Worm (Caenorhabditis elegans) whole organism, late embryonic: ENCODE results near the gene F28B4.3.

Source experiments
- C08G9.2 ChIP-seq: sonication (generic microtip); optimal IDR thresholded peaks from 2 replicates; lab custom pipeline; 2016; ENCODE audit warnings: mild to moderate bottlenecking, missing genetic modification characterization, moderate library complexity, missing compliant biosample characterization
- C38D4.7 ChIP-seq: fragments of 200-800 bp; sonication (Bioruptor generic); optimal IDR thresholded peaks from 2 replicates; lab custom pipeline; 2018; ENCODE audit warnings: mild to moderate bottlenecking, missing genetic modification characterization, moderate library complexity, missing compliant biosample characterization
- T23F11.4 ChIP-seq: fragments of 200-800 bp; sonication (Bioruptor generic); optimal IDR thresholded peaks from 2 replicates; lab custom pipeline; 2018; ENCODE audit warnings: mild to moderate bottlenecking, missing genetic modification characterization, missing compliant biosample characterization
- ahr-1 ChIP-seq: sonication (generic microtip); optimal IDR thresholded peaks from 2 replicates; lab custom pipeline; 2016; ENCODE audit warnings: missing genetic modification characterization, missing compliant biosample characterization
- ceh-19 ChIP-seq: fragments of 200-800 bp; sonication (Bioruptor generic); optimal IDR thresholded peaks from 2 replicates; lab custom pipeline; 2018; ENCODE audit warnings: mild to moderate bottlenecking, missing genetic modification characterization, missing compliant biosample characterization
- ceh-31 ChIP-seq: sonication (generic microtip); optimal IDR thresholded peaks from 2 replicates; lab custom pipeline; 2016; ENCODE audit warnings: missing genetic modification characterization, missing compliant biosample characterization
- ceh-34 ChIP-seq: sonication (generic microtip); optimal IDR thresholded peaks from 2 replicates; lab custom pipeline; 2016; ENCODE audit warnings: mild to moderate bottlenecking, missing genetic modification characterization, missing compliant biosample characterization
- ceh-48 ChIP-seq: sonication (generic microtip); optimal IDR thresholded peaks from 2 replicates; lab custom pipeline; 2016; ENCODE audit warnings: missing genetic modification characterization, inconsistent platforms, missing compliant biosample characterization
- ceh-9 ChIP-seq: sonication (generic microtip); optimal IDR thresholded peaks from 2 replicates; lab custom pipeline; 2016; ENCODE audit warnings: mild to moderate bottlenecking, missing genetic modification characterization, inconsistent platforms, missing compliant biosample characterization
- dmd-4 ChIP-seq: sonication (generic microtip); optimal IDR thresholded peaks from 2 replicates; lab custom pipeline; 2016; ENCODE audit warnings: borderline replicate concordance, missing genetic modification characterization, missing compliant biosample characterization
- elt-2 ChIP-seq: sonication (generic microtip); optimal IDR thresholded peaks from 2 replicates; lab custom pipeline; 2016; ENCODE audit warnings: missing genetic modification reagents, missing genetic modification characterization, missing compliant biosample characterization
- elt-4 ChIP-seq: sonication (generic microtip); optimal IDR thresholded peaks from 2 replicates; lab custom pipeline; 2016; ENCODE audit warnings: missing genetic modification characterization, missing compliant biosample characterization
- eyg-1 ChIP-seq: sonication (generic microtip); optimal IDR thresholded peaks from 2 replicates; lab custom pipeline; 2016; ENCODE audit warnings: missing genotype, missing genetic modification characterization, missing compliant biosample characterization
- fkh-10 ChIP-seq: fragments of 150-350 bp; optimal IDR thresholded peaks from 2 replicates; lab custom pipeline; 2014; ENCODE audit warnings: missing biosample characterization, missing genetic modification reagents, missing genetic modification characterization
- hlh-15 ChIP-seq: sonication (generic microtip); optimal IDR thresholded peaks from 2 replicates; lab custom pipeline; 2016; ENCODE audit warnings: missing genetic modification characterization, missing compliant biosample characterization
- hlh-30 ChIP-seq: sonication (generic microtip); optimal IDR thresholded peaks from 2 replicates; lab custom pipeline; 2017; ENCODE audit warnings: antibody characterized with exemption, missing genetic modification characterization, missing compliant biosample characterization; ENCODE audit not compliant: insufficient read depth
- mec-3 ChIP-seq: sonication (generic microtip); optimal IDR thresholded peaks from 2 replicates; lab custom pipeline; 2016; ENCODE audit warnings: borderline replicate concordance, missing genetic modification characterization, missing compliant biosample characterization
- nhr-11 ChIP-seq: fragments of 150-350 bp; optimal IDR thresholded peaks from 2 replicates; lab custom pipeline; 2014; ENCODE audit warnings: missing biosample characterization, missing genetic modification characterization
- pag-3 ChIP-seq: sonication (generic microtip); optimal IDR thresholded peaks from 2 replicates; lab custom pipeline; 2016; ENCODE audit warnings: missing compliant biosample characterization, missing genetic modification characterization, borderline replicate concordance
- pha-2 ChIP-seq: sonication (generic microtip); optimal IDR thresholded peaks from 2 replicates; lab custom pipeline; 2017; ENCODE audit warnings: mild to moderate bottlenecking, missing genetic modification characterization, missing compliant biosample characterization
- rnt-1 ChIP-seq: sonication (generic microtip); optimal IDR thresholded peaks from 2 replicates; lab custom pipeline; 2016; ENCODE audit warnings: missing genetic modification characterization, missing compliant biosample characterization
- unc-3 ChIP-seq, 2 experiments: fragments of 200-800 bp in 1 of 2; sonication (Bioruptor generic) in 1 of 2; sonication (generic microtip) in 1 of 2; conservative IDR thresholded peaks in 1 of 2; optimal IDR thresholded peaks in 1 of 2; 2 replicates each; pipeline versions ENCODE4 v1.3.6 to Lab custom; 2016 to 2022; ENCODE audit warnings: missing compliant biosample characterization in 2 of 2, missing genetic modification characterization in 2 of 2, missing genetic modification reagents in 1 of 2
- unc-42 ChIP-seq: sonication (generic microtip); optimal IDR thresholded peaks from 2 replicates; lab custom pipeline; 2016; ENCODE audit warnings: missing genotype, missing genetic modification characterization, missing compliant biosample characterization
- unc-55 ChIP-seq: sonication (generic microtip); optimal IDR thresholded peaks from 2 replicates; lab custom pipeline; 2017; ENCODE audit warnings: missing biosample characterization, missing genetic modification reagents, missing genetic modification characterization

Gene F28B4.3

DNA sequence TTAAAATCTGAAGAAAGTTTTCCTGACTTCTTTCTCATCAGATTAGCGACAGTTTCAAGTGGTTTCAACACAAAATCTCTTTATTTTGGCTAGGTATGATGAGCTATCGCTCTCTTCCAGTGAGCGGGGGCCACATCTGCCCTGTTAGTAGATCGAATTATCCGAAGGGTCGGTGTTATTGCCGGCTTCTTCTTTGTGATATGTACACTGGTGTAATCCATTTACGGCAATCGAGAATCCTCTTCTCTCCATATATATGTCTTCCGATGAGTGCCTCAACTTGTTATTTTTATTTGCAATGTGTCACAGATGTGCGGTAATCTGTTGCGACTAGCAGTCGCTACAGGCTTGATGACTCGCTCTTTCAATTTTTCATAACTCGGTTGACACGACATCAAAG, 32.9 kb downstream of the F28B4.3 start:
- TF ChIP-seq C08G9.2 (tag; lab: Kevin White, UChicago) (no peak), unc-42 (tag; lab: Kevin White, UChicago) (peak; percentile 75)
- TF ChIP-seq, all 69 proteins: peak for 1

ce11 chrX:3199249-3199648, 36.0 kb downstream of the F28B4.3 start, which contains the start of gene fax-1:
Gene fax-1 (minus strand): TSS chrX:3199349.
- no peak for TF ChIP-seq ceh-31 (tag; lab: Kevin White, UChicago)
- peak; percentile 7 for TF ChIP-seq unc-42 (tag; lab: Kevin White, UChicago)
- no peak for TF ChIP-seq nhr-11 (tag; lab: Kevin White, UChicago)
- TF ChIP-seq elt-4 (tag; lab: Kevin White, UChicago) = no peak
- TF ChIP-seq unc-55 = no peak

DNA sequence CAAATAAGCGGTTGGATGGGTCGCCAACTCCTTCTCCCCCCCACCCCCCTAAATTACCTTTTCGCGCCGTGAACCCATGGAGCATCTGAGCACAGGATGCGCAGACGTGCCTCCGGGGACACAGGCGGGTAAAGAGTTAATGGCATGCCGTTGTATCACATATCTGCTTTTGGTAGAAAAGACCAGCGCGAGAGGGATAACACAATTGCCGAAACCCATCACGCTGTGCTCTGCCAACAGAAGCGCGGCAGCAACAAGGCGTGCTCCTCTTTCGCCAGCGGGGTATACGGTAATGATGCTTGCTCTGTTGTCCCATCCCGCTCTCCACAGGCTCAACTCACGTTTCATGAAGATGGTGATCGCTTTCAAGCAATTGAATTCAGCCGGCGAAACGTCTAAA, 37.9 kb downstream of the F28B4.3 start:
- TF ChIP-seq ceh-31 (tag; lab: Kevin White, UChicago) (peak; percentile 10), unc-42 (tag; lab: Kevin White, UChicago) (peak; percentile 60), ceh-34 (tag; lab: Kevin White, UChicago) (no peak), ceh-9 (tag; lab: Kevin White, UChicago) (no peak)

DNA sequence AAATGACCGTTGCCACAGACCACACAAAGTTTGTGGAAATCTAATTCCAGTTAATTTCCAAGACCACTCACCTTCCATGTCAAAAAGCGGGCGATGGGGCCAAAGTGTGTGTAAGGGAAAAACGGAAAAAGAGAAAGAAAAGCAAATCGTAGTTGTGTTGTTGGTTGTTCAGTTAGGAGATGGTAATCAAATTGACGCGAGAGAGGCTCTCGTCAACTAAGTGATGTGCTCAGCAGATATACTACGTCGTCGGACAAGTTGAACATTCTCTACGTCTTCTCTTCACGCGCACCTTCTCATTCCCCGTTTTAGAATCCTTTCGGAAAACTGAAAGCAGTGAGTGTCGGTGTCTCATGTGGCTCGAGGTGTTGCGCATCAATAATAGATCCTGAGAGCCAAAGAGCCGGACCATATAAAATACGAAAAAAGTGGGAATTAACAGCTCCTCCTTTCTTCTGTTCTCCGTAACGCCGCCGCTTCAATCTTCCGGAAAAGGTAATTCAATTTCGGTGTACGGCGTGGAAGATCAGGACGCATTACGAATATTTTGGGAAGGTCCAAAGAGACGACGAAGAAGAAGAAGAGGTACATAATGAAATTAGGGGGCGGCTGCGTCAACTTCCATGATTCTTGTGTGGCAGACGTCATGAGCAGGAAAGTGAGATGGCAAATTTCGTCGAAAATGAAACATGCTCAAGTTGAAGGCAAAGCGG, 43.7 kb downstream of the F28B4.3 start:
- TF ChIP-seq ceh-31 (tag; lab: Kevin White, UChicago) = peak; percentile 28
- TF ChIP-seq pag-3 (tag; lab: Kevin White, UChicago) = no peak
- TF ChIP-seq hlh-30 (tag; lab: Kevin White, UChicago) = no peak
- TF ChIP-seq pha-2 (tag; lab: Kevin White, UChicago) = no peak
- peak; percentile 94 for TF ChIP-seq unc-42 (tag; lab: Kevin White, UChicago)
- peak; percentile 23 for TF ChIP-seq fkh-10 (GFP tag; lab: Kevin White, UChicago)
- TF ChIP-seq C38D4.7 (GFP tag; lab: Kevin White, UChicago) = no peak

- TF ChIP-seq unc-3 (GFP tag; conservative IDR thresholded peaks at IDR 0.05; lab: Robert Waterston, UW) (no peak), unc-3 (tag; optimal IDR thresholded peaks at IDR 0.05; lab: Kevin White, UChicago) (no peak), rnt-1 (tag; lab: Kevin White, UChicago) (peak; percentile 40), unc-42 (tag; lab: Kevin White, UChicago) (peak; percentile 44), ceh-48 (tag; lab: Kevin White, UChicago) (no peak), hlh-15 (no peak), ceh-19 (no peak), unc-55 (peak; percentile 79)
Observed at ce11 chrX:3190193-3190592, 45.0 kb downstream of the F28B4.3 start.

DNA sequence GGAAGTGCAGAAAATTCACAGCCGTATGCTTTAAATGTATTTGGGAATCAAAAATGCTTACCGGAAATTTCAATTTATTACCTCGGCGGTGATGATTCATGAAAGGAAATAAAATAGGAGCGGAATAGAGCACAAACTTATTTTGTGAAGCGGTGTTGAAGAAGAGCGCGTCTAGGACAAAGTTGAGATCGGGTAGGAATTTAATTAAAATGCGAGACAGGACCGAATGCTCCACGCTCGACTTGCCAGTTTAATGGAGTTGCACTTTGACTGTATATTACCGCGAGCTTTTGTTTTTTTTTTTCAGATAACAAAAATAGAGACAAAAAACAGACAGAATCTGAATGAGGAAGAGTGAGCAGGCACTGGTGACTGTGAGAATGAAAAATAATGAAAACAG, 50.6 kb downstream of the F28B4.3 start:
- TF ChIP-seq eyg-1 (no peak), unc-42 (tag; lab: Kevin White, UChicago) (peak; percentile 63)

- TF ChIP-seq elt-2 (tag; lab: Kevin White, UChicago) (peak; percentile 26), nhr-11 (tag; lab: Kevin White, UChicago) (no peak), ahr-1 (tag; lab: Kevin White, UChicago) (no peak), unc-55 (no peak)
- TF ChIP-seq, all 69 proteins: peak for 1
Observed at ce11 chrX:3181870-3182269, 53.3 kb downstream of the F28B4.3 start.

DNA sequence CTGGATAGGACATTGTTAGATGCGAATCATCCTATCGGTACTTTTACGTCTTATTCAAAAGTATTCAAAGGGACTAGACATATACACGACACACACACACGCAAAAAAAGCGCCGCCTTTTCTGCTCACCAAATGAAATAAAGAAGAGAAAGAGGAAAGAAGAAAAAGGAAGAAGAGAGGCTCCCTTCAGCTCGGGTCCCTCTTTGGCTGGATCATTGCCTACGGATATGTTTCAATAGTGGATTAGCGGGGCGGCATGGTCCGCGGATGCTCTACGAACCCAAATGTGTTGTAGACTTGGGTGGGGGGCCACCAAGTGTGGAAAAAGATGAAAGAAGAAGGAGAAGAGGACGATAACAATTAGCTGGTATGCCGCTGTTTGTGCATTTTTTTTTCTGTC, 53.8 kb downstream of the F28B4.3 start:
- TF ChIP-seq dmd-4 (tag; lab: Kevin White, UChicago) = no peak
- TF ChIP-seq nhr-11 (tag; lab: Kevin White, UChicago) = no peak
- no peak for TF ChIP-seq T23F11.4 (GFP tag; lab: Kevin White, UChicago)
- TF ChIP-seq unc-42 (tag; lab: Kevin White, UChicago) = peak; percentile 91
- no peak for TF ChIP-seq mec-3 (tag; lab: Kevin White, UChicago)
- no peak for TF ChIP-seq ceh-48 (tag; lab: Kevin White, UChicago)
- TF ChIP-seq, all 69 proteins: peak for 1
